Fruit fly (Drosophila melanogaster) whole organism, prepupa: ENCODE measurements around the gene CG5828.

Experiments used
- Blimp-1 ChIP-seq: fragments of 200-800 bp; sonication (Bioruptor generic); optimal IDR thresholded peaks from 3 replicates; lab custom pipeline; 2017; ENCODE audit warnings: missing biosample characterization, missing genetic modification characterization, mild to moderate bottlenecking, moderate library complexity, missing genetic modification reagents
- CG10631 ChIP-seq: fragments of 200-800 bp; sonication (Bioruptor generic); optimal IDR thresholded peaks from 2 replicates; lab custom pipeline; 2016; ENCODE audit warnings: missing biosample characterization, missing genetic modification characterization
- CG10669 ChIP-seq: fragments of 200-800 bp; sonication (Bioruptor generic); optimal IDR thresholded peaks from 3 replicates; lab custom pipeline; 2018; ENCODE audit warnings: missing biosample characterization, mild to moderate bottlenecking, missing genetic modification characterization, moderate library complexity
- CG11294 ChIP-seq: fragments of 200-800 bp; sonication (Bioruptor generic); IDR thresholded peaks from 2 replicates; pipeline ENCODE4 v1.3.6; 2022; ENCODE audit warnings: missing biosample characterization, missing genetic modification characterization
- CG11762 ChIP-seq: fragments of 200-800 bp; sonication (Bioruptor generic); optimal IDR thresholded peaks from 3 replicates; lab custom pipeline; 2016; ENCODE audit warnings: missing biosample characterization, missing genetic modification characterization; ENCODE audit not compliant: insufficient read depth
- CG11902 ChIP-seq: fragments of 200-800 bp; sonication (Bioruptor generic); optimal IDR thresholded peaks from 3 replicates; lab custom pipeline; 2016; ENCODE audit warnings: missing biosample characterization, missing genetic modification characterization
- CG15336 ChIP-seq: fragments of 200-800 bp; sonication (Bioruptor generic); IDR thresholded peaks from 2 replicates; pipeline ENCODE4 v1.3.6; 2022; ENCODE audit warnings: missing biosample characterization, missing genetic modification characterization
- CG1621 ChIP-seq: fragments of 200-800 bp; sonication (Bioruptor generic); optimal IDR thresholded peaks from 3 replicates; lab custom pipeline; 2018; ENCODE audit warnings: missing biosample characterization, mild to moderate bottlenecking, missing genetic modification characterization
- CG16779 ChIP-seq: fragments of 200-800 bp; sonication (Bioruptor generic); optimal IDR thresholded peaks from 3 replicates; lab custom pipeline; 2017; ENCODE audit warnings: missing biosample characterization, mild to moderate bottlenecking, missing genetic modification characterization
- CG3032 ChIP-seq: fragments of 200-800 bp; optimal IDR thresholded peaks from 2 replicates; lab custom pipeline; 2019; ENCODE audit warnings: missing biosample characterization, mild to moderate bottlenecking, missing genetic modification characterization, moderate library complexity
- CG31627 ChIP-seq: fragments of 200-800 bp; sonication (Bioruptor generic); optimal IDR thresholded peaks from 3 replicates; lab custom pipeline; 2016; ENCODE audit warnings: missing biosample characterization, missing genetic modification characterization
- CG34406 ChIP-seq: fragments of 200-800 bp; sonication (Bioruptor generic); optimal IDR thresholded peaks from 3 replicates; lab custom pipeline; 2016; ENCODE audit warnings: missing biosample characterization, missing genetic modification characterization
- CG3919 ChIP-seq: fragments of 200-800 bp; sonication (Bioruptor generic); optimal IDR thresholded peaks from 3 replicates; lab custom pipeline; 2016; ENCODE audit warnings: missing biosample characterization, missing genetic modification characterization
- CG4318 ChIP-seq: fragments of 200-800 bp; sonication (Bioruptor generic); optimal IDR thresholded peaks from 3 replicates; lab custom pipeline; 2017; ENCODE audit warnings: missing biosample characterization, mild to moderate bottlenecking, missing genetic modification characterization
- CG6163 ChIP-seq: fragments of 200-800 bp; sonication (Bioruptor generic); IDR thresholded peaks from 3 replicates; pipeline ENCODE4 v1.3.6; 2022; ENCODE audit warnings: missing biosample characterization, missing genetic modification characterization
- CG6792 ChIP-seq: fragments of 200-800 bp; sonication (Bioruptor generic); optimal IDR thresholded peaks from 3 replicates; lab custom pipeline; 2016; ENCODE audit warnings: missing biosample characterization, missing genetic modification characterization
- CG6808 ChIP-seq: fragments of 200-800 bp; sonication (Bioruptor generic); optimal IDR thresholded peaks from 3 replicates; lab custom pipeline; 2017; ENCODE audit warnings: missing biosample characterization, missing genetic modification characterization, mild to moderate bottlenecking, moderate library complexity, missing genetic modification reagents
- CG7368 ChIP-seq: fragments of 200-800 bp; sonication (Bioruptor generic); optimal IDR thresholded peaks from 3 replicates; lab custom pipeline; 2016; ENCODE audit warnings: missing biosample characterization, missing genetic modification characterization
- CG8119 ChIP-seq: fragments of 200-800 bp; sonication (Bioruptor generic); IDR thresholded peaks from 3 replicates; pipeline ENCODE4 v1.3.6; 2022; ENCODE audit warnings: missing biosample characterization, missing genetic modification characterization
- CG8319 ChIP-seq: fragments of 200-800 bp; sonication (Bioruptor generic); optimal IDR thresholded peaks from 3 replicates; lab custom pipeline; 2016; ENCODE audit warnings: missing biosample characterization, missing genetic modification characterization
- CG8632 ChIP-seq: fragments of 200-800 bp; sonication (Bioruptor generic); optimal IDR thresholded peaks from 3 replicates; lab custom pipeline; 2016; ENCODE audit warnings: missing biosample characterization, missing genetic modification characterization
- CG9139 ChIP-seq: fragments of 200-800 bp; sonication (Bioruptor generic); optimal IDR thresholded peaks from 3 replicates; lab custom pipeline; 2017; ENCODE audit warnings: missing biosample characterization, mild to moderate bottlenecking, missing genetic modification characterization
- Eip75B ChIP-seq: fragments of 200-800 bp; sonication (Bioruptor generic); optimal IDR thresholded peaks from 3 replicates; lab custom pipeline; 2016; ENCODE audit warnings: missing biosample characterization, missing genetic modification characterization
- Eip78C ChIP-seq: fragments of 200-800 bp; sonication (Bioruptor generic); peaks from one replicate; lab custom pipeline; 2016; ENCODE audit warnings: missing biosample characterization, missing genetic modification characterization
- Eip93F ChIP-seq: fragments of 200-800 bp; sonication (Bioruptor generic); optimal IDR thresholded peaks from 2 replicates; lab custom pipeline; 2016; ENCODE audit warnings: missing biosample characterization, mild to moderate bottlenecking, missing genetic modification characterization
- Ets96B ChIP-seq: fragments of 200-800 bp; optimal IDR thresholded peaks from 2 replicates; lab custom pipeline; 2019; ENCODE audit warnings: missing biosample characterization, mild to moderate bottlenecking, missing genetic modification characterization, moderate library complexity
- Gug ChIP-seq: fragments of 200-800 bp; sonication (Bioruptor generic); IDR thresholded peaks from 2 replicates; pipeline ENCODE4 v1.3.6; 2022; ENCODE audit warnings: missing biosample characterization, missing genetic modification characterization
- Hr38 ChIP-seq: sonication (Bioruptor generic); optimal IDR thresholded peaks from 2 replicates; lab custom pipeline; 2016; ENCODE audit warnings: missing biosample characterization, missing genetic modification characterization
- Hr39 ChIP-seq: fragments of 200-800 bp; sonication (Bioruptor generic); optimal IDR thresholded peaks from 2 replicates; lab custom pipeline; 2016; ENCODE audit warnings: missing biosample characterization, missing genetic modification characterization
- Hr4 ChIP-seq: fragments of 200-800 bp; sonication (Bioruptor generic); optimal IDR thresholded peaks from 3 replicates; lab custom pipeline; 2016; ENCODE audit warnings: missing biosample characterization, missing genetic modification characterization
- Lpt ChIP-seq: fragments of 200-800 bp; sonication (Bioruptor generic); optimal IDR thresholded peaks from 3 replicates; lab custom pipeline; 2016; ENCODE audit warnings: missing biosample characterization, missing genetic modification characterization
- Met ChIP-seq: fragments of 200-800 bp; sonication (Bioruptor generic); optimal IDR thresholded peaks from 3 replicates; lab custom pipeline; 2016; ENCODE audit warnings: missing biosample characterization, missing genetic modification characterization
- OdsH ChIP-seq: fragments of 200-800 bp; sonication (Bioruptor generic); optimal IDR thresholded peaks from 3 replicates; lab custom pipeline; 2016; ENCODE audit warnings: missing biosample characterization, missing genetic modification characterization
- Sox14 ChIP-seq: fragments of 200-800 bp; sonication (Bioruptor generic); optimal IDR thresholded peaks from 3 replicates; lab custom pipeline; 2016; ENCODE audit warnings: missing biosample characterization, missing genetic modification characterization
- Sox15 ChIP-seq: fragments of 200-800 bp; sonication (Bioruptor generic); optimal IDR thresholded peaks from 3 replicates; lab custom pipeline; 2016; ENCODE audit warnings: missing biosample characterization, missing genetic modification characterization
- achi ChIP-seq: fragments of 200-800 bp; sonication (Bioruptor generic); optimal IDR thresholded peaks from 3 replicates; lab custom pipeline; 2016; ENCODE audit warnings: missing biosample characterization, missing genetic modification characterization
- acj6 ChIP-seq: fragments of 200-800 bp; sonication (Bioruptor generic); optimal IDR thresholded peaks from 3 replicates; lab custom pipeline; 2016; ENCODE audit warnings: missing biosample characterization, missing genetic modification characterization
- cyc ChIP-seq: fragments of 200-800 bp; sonication (Bioruptor generic); optimal IDR thresholded peaks from 3 replicates; lab custom pipeline; 2016; ENCODE audit warnings: missing biosample characterization, missing genetic modification characterization
- dsx ChIP-seq: fragments of 200-800 bp; optimal IDR thresholded peaks from 3 replicates; lab custom pipeline; 2019; ENCODE audit warnings: missing biosample characterization, mild to moderate bottlenecking, missing genetic modification characterization, moderate library complexity; ENCODE audit not compliant: poor library complexity, severe bottlenecking
- eg ChIP-seq: fragments of 200-800 bp; sonication (Bioruptor generic); IDR thresholded peaks from 3 replicates; pipeline ENCODE4 v1.3.6; 2022; ENCODE audit warnings: missing biosample characterization, missing genetic modification characterization
- esn ChIP-seq: fragments of 200-800 bp; sonication (Bioruptor generic); optimal IDR thresholded peaks from 2 replicates; lab custom pipeline; 2016; ENCODE audit warnings: missing biosample characterization, mild to moderate bottlenecking, missing genetic modification characterization, moderate library complexity
- fd59A ChIP-seq: fragments of 200-800 bp; sonication (Bioruptor generic); optimal IDR thresholded peaks from 2 replicates; lab custom pipeline; 2017; ENCODE audit warnings: missing biosample characterization, mild to moderate bottlenecking, missing genetic modification characterization, missing genetic modification reagents
- fd85E ChIP-seq: fragments of 200-800 bp; sonication (Bioruptor generic); optimal IDR thresholded peaks from 3 replicates; lab custom pipeline; 2016; ENCODE audit warnings: missing biosample characterization, missing genetic modification characterization
- fkh ChIP-seq: fragments of 200-800 bp; sonication (Bioruptor generic); optimal IDR thresholded peaks from 3 replicates; lab custom pipeline; 2017; ENCODE audit warnings: missing biosample characterization, mild to moderate bottlenecking, missing genetic modification characterization, moderate library complexity
- lz ChIP-seq: fragments of 200-800 bp; sonication (Bioruptor generic); optimal IDR thresholded peaks from 3 replicates; lab custom pipeline; 2016; ENCODE audit warnings: missing biosample characterization, missing genetic modification characterization
- pdm3 ChIP-seq: fragments of 200-800 bp; sonication (Bioruptor generic); optimal IDR thresholded peaks from 3 replicates; lab custom pipeline; 2016; ENCODE audit warnings: missing biosample characterization, missing genetic modification characterization
- salr ChIP-seq, 2 experiments: fragments of 200-800 bp; sonication (Bioruptor generic); optimal IDR thresholded peaks; 3 replicates each; lab custom pipeline; 2016 to 2018; ENCODE audit warnings: missing biosample characterization in 2 of 2, missing genetic modification characterization in 2 of 2, mild to moderate bottlenecking in 1 of 2
- spab ChIP-seq: fragments of 200-800 bp; sonication (Bioruptor generic); optimal IDR thresholded peaks from 2 replicates; lab custom pipeline; 2017; ENCODE audit warnings: missing biosample characterization, mild to moderate bottlenecking, missing genetic modification characterization, missing genetic modification reagents
- ss ChIP-seq, 2 experiments: fragments of 200-800 bp; sonication (Bioruptor generic); optimal IDR thresholded peaks; 2 replicates in 1 of 2; 3 replicates in 1 of 2; lab custom pipeline; 2017 to 2018; ENCODE audit warnings: mild to moderate bottlenecking in 2 of 2, missing biosample characterization in 2 of 2, missing genetic modification characterization in 2 of 2, moderate library complexity in 1 of 2
- topi ChIP-seq: fragments of 200-800 bp; sonication (Bioruptor generic); optimal IDR thresholded peaks from 3 replicates; lab custom pipeline; 2016; ENCODE audit warnings: missing biosample characterization, missing genetic modification characterization
- vri ChIP-seq: fragments of 200-800 bp; sonication (Bioruptor generic); optimal IDR thresholded peaks from 3 replicates; lab custom pipeline; 2016; ENCODE audit warnings: missing biosample characterization, mild to moderate bottlenecking, missing genetic modification characterization

CG5828 gene

dm6 chr2L:5107626-5108272 lies 14.0 kb downstream of the CG5828 start:
- TF ChIP-seq Lpt (GFP tag; lab: Kevin White, UChicago) = peak; percentile 93
- TF ChIP-seq pdm3 (GFP tag; lab: Kevin White, UChicago) = peak; percentile 98
- TF ChIP-seq CG11762 (GFP tag; lab: Kevin White, UChicago) = peak; percentile 89
- peak; percentile 74 for TF ChIP-seq dsx (GFP tag; lab: Kevin White, UChicago)
- TF ChIP-seq spab = peak; percentile 76
- TF ChIP-seq ss (GFP tag; optimal IDR thresholded peaks at IDR 0.05; lab: Kevin White, UChicago) = peak; percentile 57 to 77
- TF ChIP-seq CG9139 (GFP tag; lab: Kevin White, UChicago) = peak; percentile 54
- TF ChIP-seq Eip75B = peak; percentile 96
- TF ChIP-seq Eip78C = peak; percentile 98
- peak; percentile 94 for TF ChIP-seq CG11902
- peak; percentile 91 for TF ChIP-seq CG8319 (GFP tag; lab: Kevin White, UChicago)
- peak; percentile 98 for TF ChIP-seq cyc (GFP tag; lab: Kevin White, UChicago)
- peak; percentile 95 for TF ChIP-seq CG6163
- TF ChIP-seq Hr39 (GFP tag; lab: Kevin White, UChicago) = peak; percentile 99
- peak; percentile 93 for TF ChIP-seq CG8119 (GFP tag; lab: Robert Waterston, UW)
- TF ChIP-seq Sox15 (GFP tag; lab: Kevin White, UChicago) = peak; percentile 95
- TF ChIP-seq CG11294 = peak; percentile 90
- TF ChIP-seq CG10669 (GFP tag; lab: Kevin White, UChicago) = peak; percentile 86
- peak; percentile 80 for TF ChIP-seq fkh (GFP tag; lab: Kevin White, UChicago)
- peak; percentile 87 for TF ChIP-seq Ets96B
- peak; percentile 97 for TF ChIP-seq topi (GFP tag; lab: Kevin White, UChicago)
- TF ChIP-seq CG6792 (GFP tag; lab: Kevin White, UChicago) = peak; percentile 96
- peak; percentile 99 for TF ChIP-seq esn (GFP tag; lab: Kevin White, UChicago)
- peak; percentile 81 for TF ChIP-seq Hr38
- peak; percentile 95 for TF ChIP-seq achi
- TF ChIP-seq Met (GFP tag; lab: Kevin White, UChicago) = peak; percentile 98
- peak; percentile 98 for TF ChIP-seq OdsH
- peak; percentile 77 for TF ChIP-seq Blimp-1 (GFP tag; lab: Kevin White, UChicago)
- peak; percentile 97 for TF ChIP-seq acj6 (GFP tag; lab: Kevin White, UChicago)
- peak; percentile 76 for TF ChIP-seq CG6808 (GFP tag; lab: Kevin White, UChicago)
- peak; percentile 91 for TF ChIP-seq CG15336
- TF ChIP-seq lz = peak; percentile 99
- TF ChIP-seq CG4318 (GFP tag; lab: Kevin White, UChicago) = peak; percentile 96
- TF ChIP-seq fd85E (GFP tag; lab: Kevin White, UChicago) = peak; percentile 80
- TF ChIP-seq fd59A = peak; percentile 87
- TF ChIP-seq Hr4 (GFP tag; lab: Kevin White, UChicago) = peak; percentile 98
- TF ChIP-seq Eip93F (GFP tag; lab: Kevin White, UChicago) = peak; percentile 88
- TF ChIP-seq CG3032 (tag; lab: Kevin White, UChicago) = peak; percentile 86
- TF ChIP-seq CG8632 = peak; percentile 93
- TF ChIP-seq Gug = peak; percentile 91
- peak; percentile 86 for TF ChIP-seq CG1621 (tag; lab: Kevin White, UChicago)
- peak; percentile 94 for TF ChIP-seq CG7368 (GFP tag; lab: Kevin White, UChicago)
- TF ChIP-seq CG31627 (GFP tag; lab: Kevin White, UChicago) = peak; percentile 99
- peak; percentile 98 for TF ChIP-seq Sox14 (GFP tag; lab: Kevin White, UChicago)
- TF ChIP-seq CG34406 = peak; percentile 94
- peak; percentile 81 for TF ChIP-seq CG16779 (tag; lab: Kevin White, UChicago)
- TF ChIP-seq vri (GFP tag; lab: Kevin White, UChicago) = peak; percentile 96
- TF ChIP-seq CG3919 = peak; percentile 96
- TF ChIP-seq CG10631 (GFP tag; lab: Kevin White, UChicago) = peak; percentile 97
- TF ChIP-seq salr (GFP tag; optimal IDR thresholded peaks at IDR 0.05; lab: Kevin White, UChicago) = peak; percentile 77 to 96
- TF ChIP-seq eg = peak; percentile 92
